Fruit fly (Drosophila melanogaster) whole organism, pupa: ENCODE data around the gene CG32052.

Source experiments
- CG12605 ChIP-seq: fragments of 200-800 bp; sonication (Bioruptor generic); IDR thresholded peaks from 2 replicates; pipeline ENCODE4 v1.3.6; 2022; ENCODE audit warnings: missing biosample characterization, missing genetic modification characterization
- CG4496 ChIP-seq: fragments of 200-800 bp; sonication (Bioruptor generic); IDR thresholded peaks from 3 replicates; pipeline ENCODE4 v1.3.6; 2022; ENCODE audit warnings: missing biosample characterization, missing genetic modification characterization
- Snoo ChIP-seq: fragments of 200-800 bp; sonication (Bioruptor generic); optimal IDR thresholded peaks from 3 replicates; lab custom pipeline; 2017; ENCODE audit warnings: missing biosample characterization, mild to moderate bottlenecking, missing genetic modification characterization, inconsistent platforms
- fd96Ca ChIP-seq: fragments of 200-800 bp; sonication (Bioruptor generic); IDR thresholded peaks from 3 replicates; pipeline ENCODE4 v1.3.6; 2022; ENCODE audit warnings: missing biosample characterization, missing genetic modification characterization
- rn ChIP-seq: fragments of 200-800 bp; sonication (Bioruptor generic); IDR thresholded peaks from 2 replicates; pipeline ENCODE4 v1.3.6; 2022; ENCODE audit warnings: missing biosample characterization, missing genetic modification characterization

DNA sequence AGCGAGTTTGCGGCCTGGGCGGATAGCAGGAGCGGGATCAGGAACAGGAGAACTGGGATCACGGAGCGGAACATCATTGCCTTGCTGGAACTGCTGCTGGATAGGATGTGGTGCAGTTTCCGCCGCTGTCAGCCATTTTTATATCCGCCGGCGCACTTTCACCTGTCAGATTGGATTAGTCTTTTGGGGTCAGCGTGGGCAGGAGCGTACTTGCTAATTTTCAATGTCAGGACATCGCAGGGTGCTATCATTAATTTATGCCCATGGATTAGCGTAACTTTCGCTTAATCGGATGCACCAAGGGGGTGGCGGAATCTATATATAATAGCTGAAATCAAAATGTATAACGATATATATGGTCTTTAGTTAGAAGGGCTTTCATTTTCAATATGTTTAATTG lies 37.0 kb downstream of the CG32052 start, which contains the start of gene Ilp5:
- TF ChIP-seq fd96Ca (no peak), CG12605 (GFP tag; lab: Robert Waterston, UW) (no peak), Snoo (tag; lab: Kevin White, UChicago) (no peak), CG4496 (no peak), rn (GFP tag; lab: Robert Waterston, UW) (no peak)
